Fruit fly (Drosophila melanogaster) whole organism, adult: ENCODE measurements around the gene CG9663.

ENCODE experiments used
- CG11617 ChIP-seq: fragments of 200-800 bp; sonication (Bioruptor generic); optimal IDR thresholded peaks from 2 replicates; lab custom pipeline; 2017; ENCODE audit warnings: mild to moderate bottlenecking, missing biosample characterization, missing genetic modification reagents, missing genetic modification characterization
- CG12768 ChIP-seq: fragments of 200-800 bp; sonication (Bioruptor generic); optimal IDR thresholded peaks from 2 replicates; lab custom pipeline; 2017; ENCODE audit warnings: missing biosample characterization, missing genetic modification characterization, mild to moderate bottlenecking, moderate library complexity, missing genetic modification reagents
- CG14711 ChIP-seq: fragments of 200-800 bp; sonication (Bioruptor generic); optimal IDR thresholded peaks from 2 replicates; lab custom pipeline; 2018; ENCODE audit warnings: missing biosample characterization, mild to moderate bottlenecking, missing genetic modification characterization, moderate library complexity
- CG1620 ChIP-seq: fragments of 200-800 bp; sonication (Bioruptor generic); optimal IDR thresholded peaks from 2 replicates; lab custom pipeline; 2016; ENCODE audit warnings: missing biosample characterization, missing genetic modification characterization
- CG33017 ChIP-seq: fragments of 200-800 bp; sonication (Bioruptor generic); optimal IDR thresholded peaks from 2 replicates; lab custom pipeline; 2018; ENCODE audit warnings: missing biosample characterization, mild to moderate bottlenecking, missing genetic modification characterization, moderate library complexity
- CG5204 ChIP-seq: fragments of 200-800 bp; sonication (Bioruptor generic); optimal IDR thresholded peaks from 2 replicates; lab custom pipeline; 2016; ENCODE audit warnings: missing biosample characterization, missing genetic modification characterization
- CG7045 ChIP-seq: fragments of 200-800 bp; sonication (Bioruptor generic); optimal IDR thresholded peaks from 2 replicates; lab custom pipeline; 2017; ENCODE audit warnings: missing biosample characterization, mild to moderate bottlenecking, missing genetic modification characterization
- CG7101 ChIP-seq: fragments of 200-800 bp; sonication (Bioruptor generic); optimal IDR thresholded peaks from 2 replicates; lab custom pipeline; 2018; ENCODE audit warnings: missing biosample characterization, mild to moderate bottlenecking, missing genetic modification characterization, moderate library complexity
- Clk ChIP-seq: fragments of 200-800 bp; sonication (Bioruptor generic); optimal IDR thresholded peaks from 2 replicates; lab custom pipeline; 2017; ENCODE audit warnings: missing biosample characterization, missing genetic modification characterization
- Crg-1 ChIP-seq: fragments of 200-800 bp; sonication (Bioruptor generic); optimal IDR thresholded peaks from 2 replicates; lab custom pipeline; 2016; ENCODE audit warnings: missing biosample characterization, missing genetic modification characterization
- Hr96 ChIP-seq: fragments of 200-800 bp; sonication (Bioruptor generic); optimal IDR thresholded peaks from 2 replicates; lab custom pipeline; 2016; ENCODE audit warnings: missing biosample characterization, missing genetic modification characterization
- Mnt ChIP-seq: fragments of 200-800 bp; sonication (Bioruptor generic); optimal IDR thresholded peaks from 2 replicates; lab custom pipeline; 2016; ENCODE audit warnings: missing biosample characterization, mild to moderate bottlenecking, missing genetic modification characterization
- bab1 ChIP-seq: fragments of 200-800 bp; sonication (Bioruptor generic); optimal IDR thresholded peaks from 3 replicates; lab custom pipeline; 2019; ENCODE audit warnings: missing biosample characterization, mild to moderate bottlenecking, missing genetic modification characterization, moderate library complexity
- cic ChIP-seq: fragments of 200-800 bp; sonication (Bioruptor generic); optimal IDR thresholded peaks from 2 replicates; lab custom pipeline; 2017; ENCODE audit warnings: missing biosample characterization, mild to moderate bottlenecking, missing genetic modification characterization, moderate library complexity
- cnc ChIP-seq, 2 experiments: fragments of >200 bp; optimal IDR thresholded peaks; 2 replicates each; lab custom pipeline; 2017
- kay ChIP-seq: fragments of 200-800 bp; sonication (Bioruptor generic); peaks from one replicate; lab custom pipeline; 2016; ENCODE audit warnings: missing biosample characterization, missing genetic modification characterization, borderline replicate concordance
- ovo ChIP-seq: fragments of 200-800 bp; sonication (Bioruptor generic); optimal IDR thresholded peaks from 2 replicates; lab custom pipeline; 2016; ENCODE audit warnings: missing biosample characterization, missing genetic modification characterization
- pad ChIP-seq: fragments of 200-800 bp; sonication (Bioruptor generic); optimal IDR thresholded peaks from 3 replicates; lab custom pipeline; 2017; ENCODE audit warnings: missing biosample characterization, missing genetic modification characterization, mild to moderate bottlenecking, moderate library complexity, missing genetic modification reagents
- tj ChIP-seq: fragments of 200-800 bp; sonication (Bioruptor generic); optimal IDR thresholded peaks from 3 replicates; lab custom pipeline; 2017; ENCODE audit warnings: missing biosample characterization, mild to moderate bottlenecking, missing genetic modification characterization, moderate library complexity
- toe ChIP-seq: fragments of 200-800 bp; sonication (Bioruptor generic); optimal IDR thresholded peaks from 2 replicates; lab custom pipeline; 2016; ENCODE audit warnings: missing biosample characterization, missing genetic modification characterization

The CG9663 gene

DNA sequence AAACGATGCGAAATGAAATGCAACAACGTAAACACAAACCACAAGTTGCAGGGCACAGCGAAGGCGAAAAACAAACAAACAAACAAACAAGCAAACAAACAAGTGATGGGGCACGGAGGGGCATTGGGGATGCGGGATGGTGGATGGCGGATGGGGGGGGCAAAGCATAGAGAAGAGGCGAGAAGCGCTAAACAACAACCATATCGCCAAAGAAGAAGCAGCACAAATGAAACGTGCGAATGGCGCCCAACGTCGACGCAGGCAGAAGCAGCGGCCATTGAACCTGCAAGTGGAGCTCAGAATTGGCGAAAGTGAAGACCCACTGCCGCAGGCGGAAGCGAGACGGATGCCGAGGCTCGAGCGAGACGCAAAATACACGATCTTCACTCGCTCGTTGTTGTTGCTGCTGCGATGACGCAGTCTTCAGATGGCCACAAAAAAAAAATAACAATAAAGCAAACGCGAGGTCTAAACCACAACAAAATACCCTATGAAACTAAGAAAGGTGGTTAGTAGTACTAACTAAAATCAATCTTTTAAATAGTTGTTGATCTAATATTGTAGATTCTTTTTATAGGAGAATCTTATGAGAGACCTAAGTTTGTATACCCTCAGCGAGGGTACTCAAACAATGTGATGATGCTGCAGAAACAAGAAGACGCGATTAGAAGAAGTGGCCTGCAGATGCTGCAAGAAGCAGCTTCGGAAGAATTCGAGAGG lies 43.0 kb upstream of the CG9663 start:
- peak; percentile 66 for TF ChIP-seq tj (GFP tag; lab: Kevin White, UChicago)
- no peak for TF ChIP-seq CG7101

DNA sequence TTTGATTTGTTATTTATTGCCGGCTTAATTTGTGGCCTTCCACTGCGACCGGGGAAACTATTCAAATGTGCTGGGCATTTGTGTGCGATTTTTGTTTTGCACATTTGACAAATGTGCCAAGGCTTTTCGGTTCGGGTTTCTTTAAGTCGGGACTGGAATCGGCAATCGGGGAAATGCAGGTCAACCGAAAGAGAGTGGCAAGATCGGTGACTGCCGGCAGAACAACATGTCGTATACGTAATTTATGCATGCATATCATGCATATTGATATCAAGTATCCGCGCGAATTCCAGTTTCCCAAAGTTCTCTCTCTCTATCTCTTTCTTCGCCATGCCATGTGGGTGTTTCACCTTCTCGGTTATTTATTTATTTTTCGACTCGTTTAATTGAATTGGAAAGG lies 39.4 kb upstream of the CG9663 start:
- TF ChIP-seq cic (GFP tag; lab: Kevin White, UChicago) (no peak), toe (no peak), pad (no peak), ovo (GFP tag; lab: Kevin White, UChicago) (no peak), bab1 (no peak), CG7045 (GFP tag; lab: Kevin White, UChicago) (no peak), CG12768 (GFP tag; lab: Kevin White, UChicago) (no peak), Hr96 (GFP tag; lab: Kevin White, UChicago) (no peak), cnc (optimal IDR thresholded peaks at IDR 0.05; lab: Kevin White, UChicago) (no peak), CG5204 (GFP tag; lab: Kevin White, UChicago) (no peak), tj (GFP tag; lab: Kevin White, UChicago) (no peak), CG1620 (GFP tag; lab: Kevin White, UChicago) (no peak), CG11617 (GFP tag; lab: Kevin White, UChicago) (no peak), Mnt (no peak), CG7101 (no peak)

DNA sequence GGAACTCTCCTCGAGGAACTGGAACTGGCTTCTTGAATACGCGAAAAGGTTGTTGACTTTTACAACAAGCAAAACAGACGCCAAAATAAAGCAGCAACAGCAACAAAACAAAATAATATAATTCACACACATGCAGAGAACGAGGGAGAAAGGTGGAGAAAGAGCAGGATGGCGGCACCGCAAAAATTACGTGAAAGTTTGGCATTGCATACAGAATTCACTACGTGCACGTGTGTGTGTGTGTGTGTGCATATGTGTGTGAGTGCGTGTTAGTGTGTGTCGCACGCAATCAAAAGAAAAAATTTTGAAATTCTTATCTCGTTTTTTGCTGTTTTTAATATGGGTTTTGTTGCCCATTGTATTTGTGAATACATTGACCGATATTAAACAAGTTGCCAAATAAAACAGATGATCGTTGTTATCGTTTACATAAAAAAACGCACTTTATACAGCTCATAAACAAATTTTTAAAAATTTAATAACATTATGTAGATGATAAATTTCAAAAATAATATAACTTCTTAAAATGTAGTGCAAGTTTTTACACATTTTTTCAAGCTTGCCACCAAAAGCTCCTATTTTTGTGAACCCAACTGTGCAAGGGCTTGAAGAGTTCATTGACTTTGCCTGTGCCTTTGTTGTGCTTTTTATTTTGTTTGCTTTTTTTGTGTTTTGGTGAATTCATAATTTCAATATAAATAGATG lies 38.5 kb upstream of the CG9663 start:
- TF ChIP-seq cic (GFP tag; lab: Kevin White, UChicago) (no peak), CG5204 (GFP tag; lab: Kevin White, UChicago) (no peak), CG1620 (GFP tag; lab: Kevin White, UChicago) (no peak), pad (no peak), CG12768 (GFP tag; lab: Kevin White, UChicago) (no peak), CG14711 (no peak), CG7101 (no peak), kay (GFP tag; lab: Kevin White, UChicago) (no peak), Hr96 (GFP tag; lab: Kevin White, UChicago) (no peak), Mnt (no peak), tj (GFP tag; lab: Kevin White, UChicago) (no peak), bab1 (no peak), ovo (GFP tag; lab: Kevin White, UChicago) (no peak), CG11617 (GFP tag; lab: Kevin White, UChicago) (no peak), CG33017 (tag; lab: Kevin White, UChicago) (no peak), CG7045 (GFP tag; lab: Kevin White, UChicago) (no peak), cnc (optimal IDR thresholded peaks at IDR 0.05; lab: Kevin White, UChicago) (no peak), Clk (GFP tag; lab: Kevin White, UChicago) (no peak)

DNA sequence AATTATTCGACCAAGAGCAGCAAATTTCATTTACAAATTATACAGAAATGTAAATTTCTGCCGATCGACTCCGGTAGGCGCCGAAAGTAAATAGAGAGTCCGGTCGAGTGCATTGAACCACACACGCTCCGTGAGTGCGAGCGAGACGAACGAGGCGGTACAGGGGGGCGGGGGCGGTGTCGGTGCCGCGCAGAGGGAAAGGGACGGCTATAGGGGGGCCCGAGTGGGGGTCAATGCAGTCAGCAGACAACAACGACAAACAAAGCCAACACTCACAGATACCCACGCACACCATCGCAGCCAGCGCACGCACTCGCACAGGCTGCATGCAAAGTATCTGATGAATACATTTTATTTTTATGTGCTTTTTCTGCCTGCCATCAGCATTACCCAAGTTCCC lies 36.5 kb upstream of the CG9663 start:
- TF ChIP-seq bab1 (no peak), CG14711 (no peak), pad (no peak), cnc (optimal IDR thresholded peaks at IDR 0.05; lab: Kevin White, UChicago) (no peak), Hr96 (GFP tag; lab: Kevin White, UChicago) (no peak), CG5204 (GFP tag; lab: Kevin White, UChicago) (no peak), kay (GFP tag; lab: Kevin White, UChicago) (no peak), ovo (GFP tag; lab: Kevin White, UChicago) (no peak), CG1620 (GFP tag; lab: Kevin White, UChicago) (no peak), CG7045 (GFP tag; lab: Kevin White, UChicago) (no peak), CG33017 (tag; lab: Kevin White, UChicago) (no peak), cic (GFP tag; lab: Kevin White, UChicago) (no peak), CG11617 (GFP tag; lab: Kevin White, UChicago) (no peak), tj (GFP tag; lab: Kevin White, UChicago) (no peak), CG7101 (no peak), toe (no peak)

DNA sequence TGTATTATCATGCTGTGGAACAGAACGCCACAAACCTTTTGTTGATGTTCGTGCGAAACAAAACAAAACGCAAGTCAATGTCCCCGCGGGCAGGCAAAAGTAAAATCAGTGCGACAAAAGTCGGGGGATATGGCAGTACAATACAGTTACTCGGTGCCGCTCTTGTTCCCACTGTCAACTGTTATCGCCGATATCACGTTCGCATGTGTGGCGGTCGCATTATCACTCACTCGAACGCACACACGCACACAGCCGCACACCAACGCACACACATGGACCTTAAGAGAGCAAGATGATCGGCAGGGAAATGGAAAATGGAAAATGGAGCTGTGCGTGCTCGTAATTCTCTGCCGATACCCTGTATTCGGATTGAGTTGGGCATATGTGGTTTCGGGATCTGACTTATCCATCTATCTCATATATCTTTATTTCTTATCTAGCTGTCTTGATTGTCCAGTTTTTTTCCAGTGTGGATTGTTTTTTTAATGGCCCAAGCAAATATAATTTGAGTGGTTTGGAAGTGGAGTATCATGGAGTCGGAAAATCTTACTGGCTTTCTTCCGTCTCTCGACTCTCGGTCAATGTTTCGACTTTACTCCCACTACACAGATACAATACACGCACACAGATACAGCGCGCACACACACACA lies 35.8 kb upstream of the CG9663 start:
- TF ChIP-seq CG1620 (GFP tag; lab: Kevin White, UChicago) = no peak
- TF ChIP-seq cic (GFP tag; lab: Kevin White, UChicago) = no peak
- no peak for TF ChIP-seq CG12768 (GFP tag; lab: Kevin White, UChicago)
- TF ChIP-seq CG7045 (GFP tag; lab: Kevin White, UChicago) = no peak
- no peak for TF ChIP-seq Clk (GFP tag; lab: Kevin White, UChicago)
- TF ChIP-seq toe = no peak
- TF ChIP-seq ovo (GFP tag; lab: Kevin White, UChicago) = no peak
- no peak for TF ChIP-seq tj (GFP tag; lab: Kevin White, UChicago)
- TF ChIP-seq pad = no peak
- TF ChIP-seq CG33017 (tag; lab: Kevin White, UChicago) = no peak
- TF ChIP-seq CG14711 = no peak

DNA sequence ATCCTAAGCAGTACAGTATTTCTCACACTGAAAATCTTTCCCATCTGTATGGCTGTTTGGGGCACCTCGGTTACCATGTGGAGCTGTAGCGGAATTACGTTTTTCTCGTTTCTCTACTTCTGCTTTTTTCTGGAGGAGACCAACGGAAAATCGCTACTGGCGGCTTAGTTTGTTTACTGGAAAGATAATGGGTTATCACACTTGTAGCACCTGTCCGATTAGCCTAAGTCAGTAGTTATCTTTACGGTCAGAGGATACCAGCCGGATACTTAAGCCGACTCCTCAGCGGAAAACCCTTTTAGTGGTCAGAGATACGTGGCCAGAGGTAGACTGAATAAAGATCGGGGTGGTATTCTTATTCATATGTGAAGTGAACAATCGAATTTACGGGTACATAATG lies 29.6 kb upstream of the CG9663 start, which contains the start of gene CG15408:
TSS of gene CG15408 (plus strand) at position 301 of the 400 bp plus-strand sequence.
- no peak for TF ChIP-seq cic (GFP tag; lab: Kevin White, UChicago)
- TF ChIP-seq cnc (optimal IDR thresholded peaks at IDR 0.05; lab: Kevin White, UChicago) = no peak
- TF ChIP-seq Crg-1 (GFP tag; lab: Kevin White, UChicago) = no peak
- TF ChIP-seq bab1 = no peak
- no peak for TF ChIP-seq CG7101
- no peak for TF ChIP-seq toe
- TF ChIP-seq CG11617 (GFP tag; lab: Kevin White, UChicago) = no peak
- no peak for TF ChIP-seq CG5204 (GFP tag; lab: Kevin White, UChicago)
- TF ChIP-seq Clk (GFP tag; lab: Kevin White, UChicago) = no peak
- TF ChIP-seq CG14711 = no peak
- no peak for TF ChIP-seq tj (GFP tag; lab: Kevin White, UChicago)
- no peak for TF ChIP-seq CG1620 (GFP tag; lab: Kevin White, UChicago)
- no peak for TF ChIP-seq ovo (GFP tag; lab: Kevin White, UChicago)
- no peak for TF ChIP-seq pad
- TF ChIP-seq CG7045 (GFP tag; lab: Kevin White, UChicago) = no peak
- TF ChIP-seq CG12768 (GFP tag; lab: Kevin White, UChicago) = no peak
- no peak for TF ChIP-seq Hr96 (GFP tag; lab: Kevin White, UChicago)
- TF ChIP-seq CG33017 (tag; lab: Kevin White, UChicago) = no peak
- no peak for TF ChIP-seq Mnt
